Fruit fly (Drosophila melanogaster): ENCODE data around the gene pkaap.

pkaap gene

DNA sequence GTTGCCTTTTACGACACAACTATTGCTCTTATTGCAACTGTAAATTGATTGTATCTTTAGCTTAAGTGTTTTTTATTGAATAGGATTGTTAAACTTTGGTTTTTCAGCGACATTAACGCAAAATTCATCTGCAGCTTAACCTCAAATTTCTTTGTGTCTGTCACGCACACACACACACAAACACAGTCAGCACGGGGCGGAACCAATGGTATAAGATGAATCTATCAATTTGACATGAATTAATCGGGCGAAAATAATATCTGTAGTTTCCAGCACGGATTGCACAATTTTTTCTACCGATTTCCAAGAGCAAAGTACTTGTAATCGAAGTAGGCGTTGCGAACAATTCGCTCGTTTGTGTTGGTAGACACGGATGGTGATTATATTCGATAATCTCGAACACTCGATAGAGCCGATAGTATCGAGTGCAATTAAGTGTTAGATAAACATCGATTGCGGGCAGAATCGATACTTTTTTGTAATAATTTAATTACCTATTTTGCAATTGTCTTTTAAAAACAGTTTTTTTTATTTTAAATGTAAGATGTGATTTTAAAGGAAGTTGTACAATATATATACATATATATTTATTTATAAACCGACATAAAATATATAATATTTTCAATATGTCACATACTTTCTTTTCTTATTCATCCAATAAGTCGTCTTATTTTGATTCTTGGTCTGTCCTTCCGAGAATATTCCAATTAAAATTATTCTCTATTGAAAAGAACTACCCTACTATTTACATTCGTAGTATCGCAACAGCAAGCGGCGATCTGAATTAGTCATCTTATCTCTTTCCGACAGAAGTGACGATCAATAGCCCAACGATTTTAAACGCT, 30.6 kb upstream of the pkaap start, which contains the start of the genes PRL-1 and EndoGI:
Gene PRL-1, minus strand, starts transcription at position 380 of the 845 bp plus-strand sequence.
Gene EndoGI, plus strand, starts transcription at position 462 of the 845 bp plus-strand sequence.
- TF ChIP-seq rn (GFP tag; IDR thresholded peaks at IDR 0.05), result no peak; the same call in 1 of the 2 replicates
- TF ChIP-seq CG12605 (GFP tag; IDR thresholded peaks at IDR 0.05), result peak; percentile 85
- peak; percentile 81 for TF ChIP-seq CG8159 (tag; optimal IDR thresholded peaks at IDR 0.05)
- no peak for TF ChIP-seq fd96Ca (GFP tag; IDR thresholded peaks at IDR 0.05)
- peak; percentile 4 for TF ChIP-seq D1 (tag; optimal IDR thresholded peaks at IDR 0.05)
- peak; percentile 87 for TF ChIP-seq CG32121 (GFP tag; IDR thresholded peaks at IDR 0.05)
- no peak for TF ChIP-seq CG10348 (GFP tag; IDR thresholded peaks at IDR 0.05)
- TF ChIP-seq CG9948 (tag; optimal IDR thresholded peaks at IDR 0.05), result peak; percentile 71
- no peak for TF ChIP-seq CG14655 (GFP tag; optimal IDR thresholded peaks at IDR 0.05)
- peak; percentile 57 for TF ChIP-seq Snoo (tag; optimal IDR thresholded peaks at IDR 0.05)
- no peak for TF ChIP-seq CG13204 (GFP tag; optimal IDR thresholded peaks at IDR 0.05)
- TF ChIP-seq Ets98B (GFP tag; IDR thresholded peaks at IDR 0.05), result peak; percentile 78; the same call in 1 of the 2 replicates
- TF ChIP-seq CG4496 (GFP tag; IDR thresholded peaks at IDR 0.05), result peak; percentile 91
- peak; percentile 10 for TF ChIP-seq gl (tag; optimal IDR thresholded peaks at IDR 0.05)
- peak; percentile 67 for TF ChIP-seq CG8301 (tag; optimal IDR thresholded peaks at IDR 0.05)
- TF ChIP-seq Pif1A (GFP tag; optimal IDR thresholded peaks at IDR 0.05), result peak; percentile 68
- peak; percentile 79 for TF ChIP-seq CG15710 (tag; optimal IDR thresholded peaks at IDR 0.05)
- TF ChIP-seq Pif1B (GFP tag; optimal IDR thresholded peaks at IDR 0.05), result peak; percentile 47
- TF ChIP-seq CG34367 (tag; optimal IDR thresholded peaks at IDR 0.05), result peak; percentile 72
- TF ChIP-seq CG17806 (tag; optimal IDR thresholded peaks at IDR 0.05), result peak; percentile 75
- no peak for TF ChIP-seq EcR (GFP tag; optimal IDR thresholded peaks at IDR 0.05)

DNA sequence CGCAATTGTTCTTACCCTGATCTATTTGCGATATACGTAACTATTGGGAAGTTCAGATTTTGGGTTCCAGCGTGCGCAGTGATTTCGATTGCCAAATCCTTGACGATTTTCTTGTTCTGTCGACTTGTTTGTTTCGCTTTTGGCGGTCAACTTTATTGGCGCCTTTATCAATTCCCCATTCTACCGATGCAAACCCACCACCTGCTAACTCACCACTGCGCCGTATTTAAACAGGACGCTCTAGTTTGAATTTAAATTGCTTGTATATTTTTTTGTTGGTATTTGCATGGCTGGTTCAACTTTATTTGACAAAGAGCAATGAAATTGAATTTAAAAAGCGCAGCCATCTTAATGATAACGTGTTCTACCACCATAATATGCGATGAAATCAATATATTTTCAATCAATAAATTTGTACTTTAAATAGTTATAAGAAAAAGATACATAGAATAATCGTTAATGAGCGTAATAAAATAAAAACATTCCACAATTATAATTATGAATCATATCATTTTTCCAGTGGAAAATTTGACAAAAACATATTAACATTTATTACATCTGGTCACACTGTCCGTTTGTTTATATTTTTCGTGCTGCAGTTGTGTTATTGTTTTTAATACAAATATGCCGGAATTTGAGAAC, 26.4 kb upstream of the pkaap start, which contains the start of the genes twe and CG4935:
Gene twe, minus strand, starts transcription at position 302 of the 642 bp plus-strand sequence.
Gene CG4935, plus strand, starts transcription at position 566 of the 642 bp plus-strand sequence.
- TF ChIP-seq CG34367 (tag; optimal IDR thresholded peaks at IDR 0.05), result no peak
- no peak for TF ChIP-seq CG8301 (tag; optimal IDR thresholded peaks at IDR 0.05)
- TF ChIP-seq rn (GFP tag; IDR thresholded peaks at IDR 0.05), result no peak
- TF ChIP-seq D1 (tag; optimal IDR thresholded peaks at IDR 0.05), result no peak
- TF ChIP-seq CG32121 (GFP tag; IDR thresholded peaks at IDR 0.05), result no peak
- TF ChIP-seq CG14655 (GFP tag; optimal IDR thresholded peaks at IDR 0.05), result no peak
- no peak for TF ChIP-seq CG9948 (tag; optimal IDR thresholded peaks at IDR 0.05)
- TF ChIP-seq CG17806 (tag; optimal IDR thresholded peaks at IDR 0.05), result no peak
- no peak for TF ChIP-seq CG15710 (tag; optimal IDR thresholded peaks at IDR 0.05)
- TF ChIP-seq EcR (GFP tag; optimal IDR thresholded peaks at IDR 0.05), result no peak
- no peak for TF ChIP-seq CG10348 (GFP tag; IDR thresholded peaks at IDR 0.05)
- no peak for TF ChIP-seq CG13204 (GFP tag; optimal IDR thresholded peaks at IDR 0.05)
- no peak for TF ChIP-seq Pif1A (GFP tag; optimal IDR thresholded peaks at IDR 0.05)
- TF ChIP-seq Snoo (tag; optimal IDR thresholded peaks at IDR 0.05), result no peak
- TF ChIP-seq CG12605 (GFP tag; IDR thresholded peaks at IDR 0.05), result no peak
- no peak for TF ChIP-seq CG8159 (tag; optimal IDR thresholded peaks at IDR 0.05)
- no peak for TF ChIP-seq CG4496 (GFP tag; IDR thresholded peaks at IDR 0.05)
- TF ChIP-seq fd96Ca (GFP tag; IDR thresholded peaks at IDR 0.05), result no peak
- TF ChIP-seq Ets98B (GFP tag; IDR thresholded peaks at IDR 0.05), result no peak
- TF ChIP-seq gl (tag; optimal IDR thresholded peaks at IDR 0.05), result no peak

DNA sequence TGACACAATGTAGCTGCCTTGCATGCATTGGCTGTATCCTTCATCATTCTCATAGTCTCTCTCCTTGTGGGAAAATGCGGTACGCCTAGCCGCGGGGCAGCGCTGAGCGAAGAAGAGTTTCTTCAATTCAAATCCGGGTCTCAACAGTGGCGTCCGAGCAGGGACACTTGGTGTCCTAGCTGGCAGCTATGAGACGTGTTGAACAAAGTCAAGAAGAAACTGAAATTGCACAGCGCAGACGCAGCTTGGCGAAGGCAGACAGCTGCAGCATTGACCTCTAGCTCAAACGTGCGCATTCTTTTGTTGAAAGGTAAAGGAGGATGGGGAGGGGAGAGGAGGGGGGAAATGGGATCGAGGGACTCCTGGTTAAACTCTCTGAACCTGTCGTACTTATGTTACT, 24.4 kb upstream of the pkaap start:
- TF ChIP-seq CG14655 (GFP tag; optimal IDR thresholded peaks at IDR 0.05), result no peak
- no peak for TF ChIP-seq CG12605 (GFP tag; IDR thresholded peaks at IDR 0.05)
- no peak for TF ChIP-seq rn (GFP tag; IDR thresholded peaks at IDR 0.05)
- no peak for TF ChIP-seq Ets98B (GFP tag; IDR thresholded peaks at IDR 0.05)
- no peak for TF ChIP-seq gl (tag; optimal IDR thresholded peaks at IDR 0.05)
- TF ChIP-seq CG34367 (tag; optimal IDR thresholded peaks at IDR 0.05), result no peak
- TF ChIP-seq CG17806 (tag; optimal IDR thresholded peaks at IDR 0.05), result no peak

DNA sequence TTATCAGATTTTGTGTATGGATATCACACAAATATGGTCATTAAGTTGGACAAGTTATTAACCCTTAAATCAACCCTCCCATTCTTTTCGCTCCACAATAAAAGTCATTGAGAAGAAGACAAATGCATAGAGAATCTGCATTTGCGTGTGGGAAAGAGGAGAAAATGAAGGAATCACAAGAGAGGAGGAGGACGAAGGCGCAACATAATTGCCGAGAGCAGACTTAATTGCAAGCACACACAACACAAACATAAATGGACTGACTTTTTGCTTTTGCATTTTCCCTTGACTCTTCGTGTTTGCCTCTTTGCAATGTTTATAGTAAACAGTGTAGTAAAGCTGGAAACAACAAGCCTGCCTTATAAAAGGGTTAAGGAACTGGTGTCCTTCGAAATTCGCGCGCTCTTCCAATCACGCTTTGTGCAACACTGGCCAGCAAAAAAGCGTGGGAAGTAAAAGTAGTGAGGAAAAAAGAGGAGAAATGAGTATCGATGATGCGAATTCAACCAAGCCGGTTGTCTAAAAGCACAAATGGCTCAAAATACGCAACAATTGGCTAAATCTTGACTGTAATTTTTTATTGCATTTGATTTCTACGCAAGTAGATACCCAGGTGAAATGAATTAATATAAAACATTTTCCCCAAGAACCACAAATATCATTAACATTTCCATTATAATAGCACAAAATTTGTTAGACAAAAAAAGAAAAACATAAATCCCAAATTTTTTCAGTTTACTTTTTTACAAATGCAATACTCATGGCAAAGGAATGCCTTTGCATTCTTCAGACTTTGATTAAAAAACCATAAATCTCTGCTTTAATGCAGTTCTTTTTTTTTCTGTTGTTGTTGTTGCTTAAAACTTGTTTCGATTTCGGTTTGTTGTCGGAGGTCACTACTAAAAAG, 20.7 kb upstream of the pkaap start:
- TF ChIP-seq CG15710 (tag; optimal IDR thresholded peaks at IDR 0.05) (peak; percentile 37), CG34367 (tag; optimal IDR thresholded peaks at IDR 0.05) (peak; percentile 30), CG14655 (GFP tag; optimal IDR thresholded peaks at IDR 0.05) (no peak), CG32121 (GFP tag; IDR thresholded peaks at IDR 0.05) (no peak), fd96Ca (GFP tag; IDR thresholded peaks at IDR 0.05) (no peak), EcR (GFP tag; optimal IDR thresholded peaks at IDR 0.05) (peak; percentile 90), CG17806 (tag; optimal IDR thresholded peaks at IDR 0.05) (peak; percentile 49), CG4496 (GFP tag; IDR thresholded peaks at IDR 0.05) (no peak), rn (GFP tag; IDR thresholded peaks at IDR 0.05) (no peak), gl (tag; optimal IDR thresholded peaks at IDR 0.05) (no peak), CG8159 (tag; optimal IDR thresholded peaks at IDR 0.05) (peak; percentile 43), CG9948 (tag; optimal IDR thresholded peaks at IDR 0.05) (peak; percentile 48), CG12605 (GFP tag; IDR thresholded peaks at IDR 0.05) (no peak), CG13204 (GFP tag; optimal IDR thresholded peaks at IDR 0.05) (no peak), Pif1B (GFP tag; optimal IDR thresholded peaks at IDR 0.05) (no peak), CG10348 (GFP tag; IDR thresholded peaks at IDR 0.05) (no peak), Ets98B (GFP tag; IDR thresholded peaks at IDR 0.05) (no peak), CG8301 (tag; optimal IDR thresholded peaks at IDR 0.05) (peak; percentile 38), Snoo (tag; optimal IDR thresholded peaks at IDR 0.05) (no peak), D1 (tag; optimal IDR thresholded peaks at IDR 0.05) (peak; percentile 56), Pif1A (GFP tag; optimal IDR thresholded peaks at IDR 0.05) (no peak)

All from whole organism, pupa.